Worm (Caenorhabditis elegans) whole organism, L4 larva: ENCODE measurements around the gene dgk-2.

Source experiments
- D1046.2 ChIP-seq: fragments of 200-800 bp; sonication (Bioruptor generic); IDR thresholded peaks from 2 replicates; pipeline ENCODE4 v1.3.6; 2022; ENCODE audit warnings: missing genetic modification characterization, missing compliant biosample characterization
- F26F4.8 ChIP-seq: fragments of 200-800 bp; sonication (Bioruptor generic); conservative IDR thresholded peaks from 2 replicates; pipeline ENCODE4 v1.3.6; 2022; ENCODE audit warnings: missing genetic modification characterization, missing compliant biosample characterization
- F49E8.2 ChIP-seq: sonication (generic microtip); optimal IDR thresholded peaks from 2 replicates; lab custom pipeline; 2016; ENCODE audit warnings: missing compliant biosample characterization, mild to moderate bottlenecking, missing genetic modification characterization, borderline replicate concordance
- R02D3.7 ChIP-seq: fragments of 150-350 bp; sonication (generic microtip); optimal IDR thresholded peaks from 3 replicates; lab custom pipeline; 2014; ENCODE audit warnings: missing biosample characterization, missing genetic modification characterization
- Y75B8A.6 ChIP-seq: fragments of 200-800 bp; sonication (Bioruptor generic); IDR thresholded peaks from 2 replicates; pipeline ENCODE4 v1.3.6; 2022; ENCODE audit warnings: missing genetic modification reagents, missing genetic modification characterization, missing compliant biosample characterization
- ZK337.2 ChIP-seq: fragments of 200-800 bp; sonication (Bioruptor generic); IDR thresholded peaks from 2 replicates; pipeline ENCODE4 v1.3.6; 2022; ENCODE audit warnings: missing genetic modification reagents, missing genetic modification characterization, missing compliant biosample characterization
- ZK546.5 ChIP-seq, 2 experiments: sonication (generic microtip); optimal IDR thresholded peaks; 2 replicates each; lab custom pipeline; 2017; ENCODE audit warnings: missing biosample characterization in 2 of 2, missing genetic modification characterization in 2 of 2
- aha-1 ChIP-seq: fragments of 150-350 bp; peaks from one replicate; lab custom pipeline; 2014; ENCODE audit warnings: missing biosample characterization, missing genetic modification characterization
- aly-2 ChIP-seq: sonication (generic microtip); optimal IDR thresholded peaks from 2 replicates; lab custom pipeline; 2018; ENCODE audit warnings: missing biosample characterization, missing genetic modification characterization
- ama-1 ChIP-seq: fragments of 150-350 bp; optimal IDR thresholded peaks from 2 replicates; lab custom pipeline; 2014; ENCODE audit warnings: inconsistent platforms, mixed read lengths
- arid-1 ChIP-seq: fragments of 200-800 bp; sonication (Bioruptor generic); conservative IDR thresholded peaks from 2 replicates; pipeline ENCODE4 v1.3.6; 2022; ENCODE audit warnings: missing genetic modification reagents, missing genetic modification characterization, missing compliant biosample characterization
- ceh-20 ChIP-seq: fragments of 200-800 bp; sonication (Bioruptor generic); IDR thresholded peaks from 2 replicates; pipeline ENCODE4 v1.3.6; 2022; ENCODE audit warnings: missing genetic modification reagents, missing genetic modification characterization, missing compliant biosample characterization
- ceh-62 ChIP-seq: sonication (generic microtip); optimal IDR thresholded peaks from 2 replicates; lab custom pipeline; 2017; ENCODE audit warnings: missing biosample characterization, missing genetic modification characterization
- cey-2 ChIP-seq: sonication (generic microtip); optimal IDR thresholded peaks from 3 replicates; lab custom pipeline; 2017; ENCODE audit warnings: missing genetic modification characterization, mild to moderate bottlenecking, missing compliant biosample characterization, antibody characterized with exemption, borderline replicate concordance; ENCODE audit not compliant: insufficient read depth
- daf-16 ChIP-seq, 3 experiments: sonication (generic microtip); optimal IDR thresholded peaks; 2 replicates each; lab custom pipeline; 2016 to 2017; ENCODE audit warnings: missing genetic modification characterization in 3 of 3, missing genetic modification reagents in 3 of 3, mild to moderate bottlenecking in 2 of 3, missing compliant biosample characterization in 2 of 3, missing biosample characterization in 1 of 3, moderate library complexity in 1 of 3
- daf-19 ChIP-seq: fragments of 200-800 bp; sonication (Bioruptor generic); conservative IDR thresholded peaks from 2 replicates; pipeline ENCODE4 v1.3.6; 2022; ENCODE audit warnings: missing genetic modification characterization, missing compliant biosample characterization
- dmd-9 ChIP-seq: fragments of 200-800 bp; sonication (Bioruptor generic); IDR thresholded peaks from 2 replicates; pipeline ENCODE4 v1.3.6; 2022; ENCODE audit warnings: missing genetic modification reagents, missing genetic modification characterization, missing compliant biosample characterization
- dve-1 ChIP-seq: sonication (generic microtip); optimal IDR thresholded peaks from 2 replicates; lab custom pipeline; 2017; ENCODE audit warnings: antibody characterized with exemption, mild to moderate bottlenecking, missing genetic modification characterization, missing compliant biosample characterization; ENCODE audit not compliant: insufficient read depth
- egl-27 ChIP-seq: sonication (generic microtip); optimal IDR thresholded peaks from 3 replicates; lab custom pipeline; 2017; ENCODE audit warnings: missing biosample characterization, missing genetic modification reagents, missing genetic modification characterization
- fkh-10 ChIP-seq: fragments of 150-350 bp; optimal IDR thresholded peaks from 2 replicates; lab custom pipeline; 2014; ENCODE audit warnings: missing biosample characterization, missing genetic modification reagents, missing genetic modification characterization
- lin-15B ChIP-seq: fragments of 150-350 bp; sonication (generic microtip); optimal IDR thresholded peaks from 3 replicates; lab custom pipeline; 2014; ENCODE audit warnings: missing biosample characterization, missing genetic modification characterization
- lin-29 ChIP-seq: fragments of 200-800 bp; sonication (Bioruptor generic); IDR thresholded peaks from 2 replicates; pipeline ENCODE4 v1.3.6; 2022; ENCODE audit warnings: missing genetic modification reagents, missing genetic modification characterization, missing compliant biosample characterization
- lin-38 ChIP-seq: fragments of 200-800 bp; sonication (Bioruptor generic); IDR thresholded peaks from 2 replicates; pipeline ENCODE4 v1.3.6; 2022; ENCODE audit warnings: missing genetic modification reagents, missing genetic modification characterization, missing compliant biosample characterization
- lin-39 ChIP-seq: fragments of 150-350 bp; optimal IDR thresholded peaks from 2 replicates; lab custom pipeline; 2014; ENCODE audit warnings: missing biosample characterization, missing genetic modification reagents, missing genetic modification characterization
- madf-5 ChIP-seq, 2 experiments: fragments of 200-800 bp; sonication (Bioruptor generic); IDR thresholded peaks; 2 replicates each; pipeline ENCODE4 v1.3.6; 2022; ENCODE audit warnings: missing compliant biosample characterization in 2 of 2, missing genetic modification characterization in 2 of 2
- madf-9 ChIP-seq: fragments of 200-800 bp; sonication (Bioruptor generic); conservative IDR thresholded peaks from 2 replicates; pipeline ENCODE4 v1.3.6; 2022; ENCODE audit warnings: missing genetic modification reagents, missing genetic modification characterization, missing compliant biosample characterization
- mdl-1 ChIP-seq, 2 experiments: fragments of 150-350 bp in 1 of 2; sonication (generic microtip) in 1 of 2; optimal IDR thresholded peaks; 2 replicates each; lab custom pipeline; 2014 to 2017; ENCODE audit warnings: missing biosample characterization in 2 of 2, missing genetic modification characterization in 2 of 2
- nhr-11 ChIP-seq: fragments of 150-350 bp; optimal IDR thresholded peaks from 2 replicates; lab custom pipeline; 2014; ENCODE audit warnings: missing biosample characterization, missing genetic modification characterization
- nhr-111 ChIP-seq: fragments of 200-800 bp; sonication (Bioruptor generic); optimal IDR thresholded peaks from 2 replicates; lab custom pipeline; 2018; ENCODE audit warnings: mild to moderate bottlenecking, missing genetic modification characterization, missing compliant biosample characterization
- nhr-237 ChIP-seq: sonication (generic microtip); optimal IDR thresholded peaks from 2 replicates; lab custom pipeline; 2017; ENCODE audit warnings: missing biosample characterization, missing genetic modification characterization
- nhr-42 ChIP-seq: fragments of 200-800 bp; sonication (Bioruptor generic); IDR thresholded peaks from 2 replicates; pipeline ENCODE4 v1.3.6; 2022; ENCODE audit warnings: missing genetic modification characterization, missing compliant biosample characterization
- nhr-6 ChIP-seq: fragments of 150-350 bp; optimal IDR thresholded peaks from 2 replicates; lab custom pipeline; 2014; ENCODE audit warnings: missing biosample characterization, missing genetic modification characterization
- nhr-76 ChIP-seq: fragments of 150-350 bp; optimal IDR thresholded peaks from 2 replicates; lab custom pipeline; 2014; ENCODE audit warnings: missing biosample characterization, missing genetic modification characterization
- nhr-77 ChIP-seq: fragments of 150-350 bp; optimal IDR thresholded peaks from 2 replicates; lab custom pipeline; 2014; ENCODE audit warnings: missing biosample characterization, missing genetic modification characterization
- pha-4 ChIP-seq, 2 experiments: fragments of 150-350 bp in 1 of 2; fragments of 200-800 bp in 1 of 2; sonication (Bioruptor generic) in 1 of 2; IDR thresholded peaks in 1 of 2; optimal IDR thresholded peaks in 1 of 2; 2 replicates each; pipeline versions ENCODE4 v1.3.6 to Lab custom; 2014 to 2022; ENCODE audit warnings: missing genetic modification characterization in 2 of 2, missing genetic modification reagents in 2 of 2, missing biosample characterization in 1 of 2, missing compliant biosample characterization in 1 of 2
- pqm-1 ChIP-seq: sonication (generic microtip); optimal IDR thresholded peaks from 2 replicates; lab custom pipeline; 2017; ENCODE audit warnings: missing biosample characterization, missing genetic modification characterization
- saeg-2 ChIP-seq: fragments of 200-800 bp; sonication (Bioruptor generic); IDR thresholded peaks from 2 replicates; pipeline ENCODE4 v1.3.6; 2022; ENCODE audit warnings: missing genetic modification reagents, missing genetic modification characterization, missing compliant biosample characterization
- set-16 ChIP-seq: fragments of 200-800 bp; sonication (Bioruptor generic); IDR thresholded peaks from 2 replicates; pipeline ENCODE4 v1.3.6; 2022; ENCODE audit warnings: missing genetic modification reagents, missing genetic modification characterization, missing compliant biosample characterization
- skn-1 ChIP-seq: fragments of 150-350 bp; optimal IDR thresholded peaks from 2 replicates; lab custom pipeline; 2014; ENCODE audit warnings: missing biosample characterization, missing genetic modification characterization
- snpc-4 ChIP-seq: fragments of 150-350 bp; optimal IDR thresholded peaks from 2 replicates; lab custom pipeline; 2014; ENCODE audit warnings: missing biosample characterization, missing genetic modification characterization
- spr-1 ChIP-seq: sonication (generic microtip); optimal IDR thresholded peaks from 2 replicates; lab custom pipeline; 2016; ENCODE audit warnings: mild to moderate bottlenecking, missing genetic modification characterization, missing compliant biosample characterization
- spr-3 ChIP-seq: fragments of 200-800 bp; sonication (Bioruptor generic); optimal IDR thresholded peaks from 2 replicates; lab custom pipeline; 2018; ENCODE audit warnings: mild to moderate bottlenecking, missing genetic modification characterization, missing compliant biosample characterization
- tra-1 ChIP-seq: fragments of 200-800 bp; sonication (Bioruptor generic); IDR thresholded peaks from 2 replicates; pipeline ENCODE4 v1.3.6; 2022; ENCODE audit warnings: missing genetic modification reagents, missing genetic modification characterization, missing compliant biosample characterization
- unc-130 ChIP-seq: sonication (generic microtip); optimal IDR thresholded peaks from 2 replicates; lab custom pipeline; 2016; ENCODE audit warnings: missing genetic modification reagents, missing genetic modification characterization, missing compliant biosample characterization
- unc-62 ChIP-seq, 3 experiments: fragments of 150-350 bp in 1 of 3; sonication (generic microtip); optimal IDR thresholded peaks in 2 of 3; peaks in 1 of 3; 1 replicate in 1 of 3; 2 replicates in 2 of 3; lab custom pipeline; 2014 to 2017; ENCODE audit warnings: missing biosample characterization in 3 of 3, missing genetic modification characterization in 3 of 3, missing genetic modification reagents in 3 of 3, missing genotype in 1 of 3
- vab-7 ChIP-seq: fragments of 200-800 bp; sonication (Bioruptor generic); IDR thresholded peaks from 2 replicates; pipeline ENCODE4 v1.3.6; 2022; ENCODE audit warnings: missing genetic modification reagents, missing genetic modification characterization, missing compliant biosample characterization
- zag-1 ChIP-seq: fragments of 150-350 bp; optimal IDR thresholded peaks from 2 replicates; lab custom pipeline; 2014; ENCODE audit warnings: missing biosample characterization, missing genetic modification characterization
- zfp-3 ChIP-seq: fragments of 200-800 bp; sonication (Bioruptor generic); conservative IDR thresholded peaks from 2 replicates; pipeline ENCODE4 v1.3.6; 2022; ENCODE audit warnings: missing genetic modification reagents, missing genetic modification characterization, missing compliant biosample characterization
- ztf-11 ChIP-seq: fragments of 150-350 bp; optimal IDR thresholded peaks from 2 replicates; lab custom pipeline; 2014; ENCODE audit warnings: missing biosample characterization, missing genetic modification characterization

dgk-2 gene

ce11 chrX:4528905-4529304, 24.7 kb upstream of the dgk-2 start (continued):
- TF ChIP-seq nhr-237 (tag; lab: Kevin White, UChicago) (no peak), nhr-76 (no peak)

- no peak for TF ChIP-seq ceh-62
- no peak for TF ChIP-seq nhr-111 (GFP tag; lab: Kevin White, UChicago)
- no peak for TF ChIP-seq Y75B8A.6
- no peak for TF ChIP-seq lin-29
- TF ChIP-seq zfp-3 (GFP tag; lab: Robert Waterston, UW) = 0 out of 2 replicates have a peak, but pooled peaks have one; percentile 29
- no peak for TF ChIP-seq ZK546.5 (tag; optimal IDR thresholded peaks at IDR 0.05; lab: Kevin White, UChicago)
- TF ChIP-seq dve-1 (tag; lab: Kevin White, UChicago) = peak; percentile 43
- no peak for TF ChIP-seq nhr-11 (tag; lab: Kevin White, UChicago)
- TF ChIP-seq aly-2 (tag; lab: Kevin White, UChicago) = peak; percentile 83
- no peak for TF ChIP-seq fkh-10 (GFP tag; lab: Kevin White, UChicago)
- no peak for TF ChIP-seq madf-5 (GFP tag; IDR thresholded peaks at IDR 0.05; lab: Robert Waterston, UW)
- TF ChIP-seq set-16 (GFP tag; lab: Robert Waterston, UW) = no peak
- 0 out of 2 replicates have a peak, but pooled peaks have one; percentile 16 for TF ChIP-seq arid-1
- no peak for TF ChIP-seq F26F4.8 (GFP tag; lab: Robert Waterston, UW)
- no peak for TF ChIP-seq egl-27
- no peak for TF ChIP-seq lin-15B (tag; lab: Kevin White, UChicago)
- TF ChIP-seq zag-1 = no peak
- TF ChIP-seq R02D3.7 = no peak
- TF ChIP-seq ceh-20 (GFP tag; lab: Robert Waterston, UW) = no peak
- no peak; the same call in 1 of the 2 replicates for TF ChIP-seq pha-4 (GFP tag; IDR thresholded peaks at IDR 0.05; lab: Robert Waterston, UW)
- no peak for TF ChIP-seq pha-4 (tag; optimal IDR thresholded peaks at IDR 0.05; lab: Kevin White, UChicago)
- no peak for TF ChIP-seq spr-1 (tag; lab: Kevin White, UChicago)
- TF ChIP-seq tra-1 = no peak
- no peak for TF ChIP-seq dmd-9
- TF ChIP-seq nhr-6 (tag; lab: Kevin White, UChicago) = no peak
- TF ChIP-seq ztf-11 (tag; lab: Kevin White, UChicago) = no peak
- TF ChIP-seq pqm-1 = no peak
- TF ChIP-seq F49E8.2 (tag; lab: Kevin White, UChicago) = no peak
- no peak for TF ChIP-seq skn-1 (tag; lab: Kevin White, UChicago)
- TF ChIP-seq aha-1 = no peak
- TF ChIP-seq cey-2 (tag; lab: Kevin White, UChicago) = no peak
- no peak for TF ChIP-seq ama-1
- TF ChIP-seq snpc-4 (tag; lab: Kevin White, UChicago) = no peak
- no peak for TF ChIP-seq nhr-42 (GFP tag; lab: Robert Waterston, UW)
- TF ChIP-seq madf-9 (GFP tag; lab: Robert Waterston, UW) = no peak
- no peak for TF ChIP-seq mdl-1 (tag; optimal IDR thresholded peaks at IDR 0.05; lab: Kevin White, UChicago)
- TF ChIP-seq nhr-77 = no peak
- no peak for TF ChIP-seq daf-19
- TF ChIP-seq lin-38 (GFP tag; lab: Robert Waterston, UW) = 0 out of 2 replicates have a peak, but pooled peaks have one; percentile 24
- no peak for TF ChIP-seq spr-3 (GFP tag; lab: Kevin White, UChicago)
- no peak for TF ChIP-seq saeg-2
- TF ChIP-seq lin-39 (tag; lab: Kevin White, UChicago) = no peak
- TF ChIP-seq ZK337.2 (GFP tag; lab: Robert Waterston, UW) = no peak
- TF ChIP-seq unc-130 = no peak
- TF ChIP-seq unc-62 (GFP tag; optimal IDR thresholded peaks at IDR 0.05 in 1 of 2; lab: Kevin White, UChicago) = no peak
- no peak for TF ChIP-seq unc-62 (tag; optimal IDR thresholded peaks at IDR 0.05; lab: Kevin White, UChicago)
- no peak for TF ChIP-seq vab-7 (GFP tag; lab: Robert Waterston, UW)
- TF ChIP-seq D1046.2 = no peak
- TF ChIP-seq daf-16 (GFP tag; optimal IDR thresholded peaks at IDR 0.05; lab: Kevin White, UChicago) = no peak
- peak; percentile 37 for TF ChIP-seq daf-16 (tag; optimal IDR thresholded peaks at IDR 0.05; lab: Kevin White, UChicago)
Measured at ce11 chrX:4526412-4526811, 22.2 kb upstream of the dgk-2 start.
